Fruit fly (Drosophila melanogaster): ENCODE results near the gene CanA-14F.

CanA-14F gene

dm6 chrX:16587021-16587667 lies at the start of gene CanA-14F:
Gene CanA-14F, minus strand, starts transcription at chrX:16587172.
- TF ChIP-seq psq (optimal IDR thresholded peaks at IDR 0.05) (no peak), h (optimal IDR thresholded peaks at IDR 0.05) (no peak), insv (optimal IDR thresholded peaks at IDR 0.05) (no peak), Myc (optimal IDR thresholded peaks at IDR 0.05) (no peak), Sin3A (optimal IDR thresholded peaks at IDR 0.05) (no peak), ttk (optimal IDR thresholded peaks at IDR 0.05) (no peak)

- no peak for TF ChIP-seq Myc (optimal IDR thresholded peaks at IDR 0.05)
- TF ChIP-seq psq (optimal IDR thresholded peaks at IDR 0.05): no peak
- TF ChIP-seq h (optimal IDR thresholded peaks at IDR 0.05): no peak
These were observed 46.4 kb upstream of the CanA-14F start for dm6 chrX:16633181-16633957.

dm6 chrX:16632135-16632534 lies 45.2 kb upstream of the CanA-14F start, which contains the start of gene CG9777:
Gene CG9777, minus strand, starts transcription at chrX:16632235.
- TF ChIP-seq Sin3A (optimal IDR thresholded peaks at IDR 0.05) (no peak), psq (optimal IDR thresholded peaks at IDR 0.05) (no peak), h (optimal IDR thresholded peaks at IDR 0.05) (no peak), ttk (optimal IDR thresholded peaks at IDR 0.05) (no peak), Myc (optimal IDR thresholded peaks at IDR 0.05) (no peak), insv (optimal IDR thresholded peaks at IDR 0.05) (no peak)

- TF ChIP-seq psq (optimal IDR thresholded peaks at IDR 0.05) (no peak), h (optimal IDR thresholded peaks at IDR 0.05) (no peak), insv (optimal IDR thresholded peaks at IDR 0.05) (no peak), Myc (optimal IDR thresholded peaks at IDR 0.05) (no peak), ttk (optimal IDR thresholded peaks at IDR 0.05) (no peak), Sin3A (optimal IDR thresholded peaks at IDR 0.05) (no peak)
These were observed 37.5 kb upstream of the CanA-14F start for dm6 chrX:16624519-16624918.

dm6 chrX:16623524-16623923 lies 36.6 kb upstream of the CanA-14F start:
- TF ChIP-seq Myc (optimal IDR thresholded peaks at IDR 0.05) (no peak), h (optimal IDR thresholded peaks at IDR 0.05) (no peak), ttk (optimal IDR thresholded peaks at IDR 0.05) (no peak), Sin3A (optimal IDR thresholded peaks at IDR 0.05) (no peak), psq (optimal IDR thresholded peaks at IDR 0.05) (no peak), insv (optimal IDR thresholded peaks at IDR 0.05) (no peak)

dm6 chrX:16621462-16621861 lies 34.5 kb upstream of the CanA-14F start, which contains the start of gene CG9782:
Gene CG9782, minus strand, starts transcription at chrX:16621589.
- TF ChIP-seq psq (optimal IDR thresholded peaks at IDR 0.05) (no peak), ttk (optimal IDR thresholded peaks at IDR 0.05) (no peak), Sin3A (optimal IDR thresholded peaks at IDR 0.05) (no peak), insv (optimal IDR thresholded peaks at IDR 0.05) (no peak), h (optimal IDR thresholded peaks at IDR 0.05) (no peak), Myc (optimal IDR thresholded peaks at IDR 0.05) (no peak)

dm6 chrX:16618724-16619123 lies 31.8 kb upstream of the CanA-14F start:
- TF ChIP-seq psq (optimal IDR thresholded peaks at IDR 0.05): no peak
- no peak for TF ChIP-seq insv (optimal IDR thresholded peaks at IDR 0.05)
- TF ChIP-seq Myc (optimal IDR thresholded peaks at IDR 0.05): no peak
- TF ChIP-seq h (optimal IDR thresholded peaks at IDR 0.05): no peak
- no peak for TF ChIP-seq Sin3A (optimal IDR thresholded peaks at IDR 0.05)
- no peak for TF ChIP-seq ttk (optimal IDR thresholded peaks at IDR 0.05)

dm6 chrX:16616773-16617738 lies 30.1 kb upstream of the CanA-14F start:
- TF ChIP-seq Sin3A (optimal IDR thresholded peaks at IDR 0.05): no peak
- TF ChIP-seq h (optimal IDR thresholded peaks at IDR 0.05): no peak
- TF ChIP-seq ttk (optimal IDR thresholded peaks at IDR 0.05): no peak
- TF ChIP-seq psq (optimal IDR thresholded peaks at IDR 0.05): no peak
- no peak for TF ChIP-seq insv (optimal IDR thresholded peaks at IDR 0.05)
- TF ChIP-seq Myc (optimal IDR thresholded peaks at IDR 0.05): no peak

- TF ChIP-seq Myc (optimal IDR thresholded peaks at IDR 0.05) (no peak), Sin3A (optimal IDR thresholded peaks at IDR 0.05) (no peak), h (optimal IDR thresholded peaks at IDR 0.05) (no peak), ttk (optimal IDR thresholded peaks at IDR 0.05) (no peak), psq (optimal IDR thresholded peaks at IDR 0.05) (no peak), insv (optimal IDR thresholded peaks at IDR 0.05) (no peak)
These were observed 23.7 kb upstream of the CanA-14F start, which contains the start of gene mbt for dm6 chrX:16610601-16611058. Gene mbt, plus strand, starts transcription at chrX:16610685.

- no peak for TF ChIP-seq insv (optimal IDR thresholded peaks at IDR 0.05)
- no peak for TF ChIP-seq psq (optimal IDR thresholded peaks at IDR 0.05)
- no peak for TF ChIP-seq h (optimal IDR thresholded peaks at IDR 0.05)
These were observed 20.9 kb upstream of the CanA-14F start for dm6 chrX:16607828-16608227.

dm6 chrX:16599770-16600169 lies 12.8 kb upstream of the CanA-14F start:
- TF ChIP-seq Sin3A (optimal IDR thresholded peaks at IDR 0.05) (no peak), ttk (optimal IDR thresholded peaks at IDR 0.05) (no peak), psq (optimal IDR thresholded peaks at IDR 0.05) (no peak), insv (optimal IDR thresholded peaks at IDR 0.05) (no peak), h (optimal IDR thresholded peaks at IDR 0.05) (no peak), Myc (optimal IDR thresholded peaks at IDR 0.05) (no peak)
